Worm (Caenorhabditis elegans): ENCODE data around the gene rnp-2.
"Not testable (repeated sequence)": the region's sequence is repeated elsewhere in the genome, so short reads cannot be mapped to it uniquely, and the experiment has no call there.

The rnp-2 gene

ce11 chrIV:4186099-4186498, 14.2 kb downstream of the rnp-2 start, which contains the start of gene K08D10.11:
TSS of gene K08D10.11 (minus strand) at chrIV:4186199.
- TF ChIP-seq ces-1 (GFP tag; optimal IDR thresholded peaks at IDR 0.05); elt-1 (tag; optimal IDR thresholded peaks at IDR 0.05; ENCODE audit: borderline replicate concordance, insufficient read depth); lin-32 (GFP tag; optimal IDR thresholded peaks at IDR 0.05): not testable (repeated sequence)

DNA sequence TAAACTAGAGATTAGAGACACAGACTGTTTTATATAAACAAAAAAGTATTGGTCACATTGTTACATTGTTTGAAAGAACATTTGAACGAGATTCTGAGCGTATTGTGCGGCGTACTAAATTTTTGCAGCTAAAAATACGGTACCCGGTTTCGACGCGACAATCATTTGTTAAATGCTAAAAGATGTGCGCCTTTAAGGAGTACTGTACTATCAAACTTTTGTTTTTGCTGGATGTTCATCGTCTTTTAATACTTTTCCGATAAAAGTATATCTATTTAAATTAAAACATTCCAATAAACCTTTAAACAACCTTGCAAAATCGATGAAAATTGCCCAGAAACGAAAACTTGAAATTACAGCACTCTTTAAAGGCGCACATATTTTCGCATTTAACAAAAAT, 24.9 kb downstream of the rnp-2 start, which contains the start of gene K06B9.6:
K06B9.6 (minus strand) TSS at position 101 of the 400 bp plus-strand sequence.
- not testable (repeated sequence) for TF ChIP-seq unc-120 (tag; optimal IDR thresholded peaks at IDR 0.05; ENCODE audit: poor library complexity, severe bottlenecking); mls-2 (tag; optimal IDR thresholded peaks at IDR 0.05); sem-2 (GFP tag; optimal IDR thresholded peaks at IDR 0.05)

ce11 chrIV:4197167-4197566, 25.3 kb downstream of the rnp-2 start, which contains the start of gene cyp-25A6:
TSS of gene cyp-25A6 (plus strand) at chrIV:4197467.
- TF ChIP-seq flh-1 (GFP tag; optimal IDR thresholded peaks at IDR 0.05); cnd-1 (tag; optimal IDR thresholded peaks at IDR 0.05); nhr-28 (tag; optimal IDR thresholded peaks at IDR 0.05): not testable (repeated sequence)

DNA sequence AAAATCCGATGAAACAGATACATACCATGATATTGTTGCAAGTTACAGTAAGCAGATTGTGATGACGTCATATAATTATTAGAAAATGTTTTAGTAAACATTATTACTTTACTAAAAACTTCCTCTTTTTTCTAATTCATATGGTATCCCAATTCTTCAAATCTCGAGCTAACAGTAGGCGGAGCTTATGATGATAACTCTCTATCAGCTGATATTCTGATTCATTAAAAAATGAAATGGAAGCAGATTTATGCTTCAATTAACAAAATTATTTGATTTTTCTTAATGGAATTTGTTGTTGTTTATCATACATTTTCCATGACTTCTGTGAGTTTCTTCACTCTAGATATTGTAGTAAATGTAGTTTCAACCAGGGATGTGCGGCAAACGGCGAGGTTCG, 32.4 kb downstream of the rnp-2 start, which contains the start of gene pax-2:
pax-2 (minus strand) TSS at position 101 of the 400 bp plus-strand sequence.
- no peak for TF ChIP-seq ceh-39 (tag; optimal IDR thresholded peaks at IDR 0.05)
- no peak for TF ChIP-seq sptf-1 (tag; optimal IDR thresholded peaks at IDR 0.05)
- TF ChIP-seq nhr-2 (tag; optimal IDR thresholded peaks at IDR 0.05): no peak
- peak; percentile 75 for TF ChIP-seq zip-8 (tag; optimal IDR thresholded peaks at IDR 0.05)

DNA sequence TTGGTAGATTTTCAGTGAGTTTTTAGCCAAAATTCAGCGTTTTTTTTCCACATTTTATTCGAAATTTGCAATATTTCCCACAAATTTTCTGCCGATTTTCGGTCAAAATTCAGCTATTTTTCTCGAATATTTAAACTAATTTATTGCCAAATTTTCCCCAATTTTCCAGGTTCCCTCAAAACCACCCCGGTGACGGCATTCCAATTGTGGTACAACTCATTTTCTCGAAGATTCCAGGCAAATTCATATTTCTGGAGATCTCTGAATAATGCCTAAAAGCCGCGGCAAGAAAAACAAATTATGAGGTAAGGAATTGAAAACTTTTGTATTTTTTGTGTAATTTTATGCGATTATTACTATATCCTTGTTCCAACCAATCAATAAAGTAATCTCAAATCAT, 35.2 kb downstream of the rnp-2 start, which contains the start of gene osgn-1:
osgn-1 (plus strand) TSS at position 301 of the 400 bp plus-strand sequence.
- TF ChIP-seq sptf-1 (tag; optimal IDR thresholded peaks at IDR 0.05) (no peak), elt-3 (tag; optimal IDR thresholded peaks at IDR 0.05) (no peak), unc-39 (tag; optimal IDR thresholded peaks at IDR 0.05) (no peak), lsy-2 (tag; optimal IDR thresholded peaks at IDR 0.05) (no peak)

ce11 chrIV:4209084-4209483, 37.2 kb downstream of the rnp-2 start:
- no peak for TF ChIP-seq ztf-11 (tag; optimal IDR thresholded peaks at IDR 0.05)
- TF ChIP-seq flh-1 (GFP tag; optimal IDR thresholded peaks at IDR 0.05): no peak
- TF ChIP-seq cnd-1 (tag; optimal IDR thresholded peaks at IDR 0.05): no peak
- TF ChIP-seq sem-2 (GFP tag; optimal IDR thresholded peaks at IDR 0.05): no peak
- no peak for TF ChIP-seq nhr-2 (tag; optimal IDR thresholded peaks at IDR 0.05)
- TF ChIP-seq elt-1 (tag; optimal IDR thresholded peaks at IDR 0.05; ENCODE audit: borderline replicate concordance, insufficient read depth): no peak
- TF ChIP-seq unc-62 (GFP tag; optimal IDR thresholded peaks at IDR 0.05): no peak
- TF ChIP-seq nhr-12 (tag; optimal IDR thresholded peaks at IDR 0.05): no peak
- no peak for TF ChIP-seq M03D4.4 (tag; optimal IDR thresholded peaks at IDR 0.05)

DNA sequence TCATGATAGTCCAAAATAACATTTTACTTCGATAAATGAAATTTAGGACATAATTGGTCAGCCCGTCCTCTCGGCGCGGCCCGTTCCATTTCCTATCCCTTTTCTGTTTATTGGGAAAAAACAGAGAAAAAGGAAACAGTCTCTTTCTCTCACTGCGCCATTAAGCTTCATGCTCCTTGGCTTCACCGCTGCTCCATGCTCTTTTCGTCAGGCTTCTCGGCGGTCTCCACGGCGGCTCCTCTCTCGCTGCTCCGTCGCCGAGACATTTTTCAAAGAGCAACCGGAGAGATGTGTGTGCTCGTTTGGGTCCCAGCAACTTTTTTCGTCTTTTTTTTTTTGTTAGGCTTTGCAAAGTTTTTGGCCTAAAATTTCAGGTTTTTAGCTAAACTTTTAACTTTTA, 39.0 kb downstream of the rnp-2 start:
- TF ChIP-seq ztf-11 (tag; optimal IDR thresholded peaks at IDR 0.05): no peak
- no peak for TF ChIP-seq drap-1 (GFP tag; optimal IDR thresholded peaks at IDR 0.05)
- TF ChIP-seq ceh-39 (tag; optimal IDR thresholded peaks at IDR 0.05): no peak
- no peak for TF ChIP-seq ces-1 (GFP tag; optimal IDR thresholded peaks at IDR 0.05)
- no peak for TF ChIP-seq nhr-28 (tag; optimal IDR thresholded peaks at IDR 0.05)
- no peak for TF ChIP-seq snpc-4 (tag; optimal IDR thresholded peaks at IDR 0.05)
- no peak for TF ChIP-seq nhr-2 (tag; optimal IDR thresholded peaks at IDR 0.05)
- no peak for TF ChIP-seq lsy-2 (tag; optimal IDR thresholded peaks at IDR 0.05)
- no peak for TF ChIP-seq bed-3 (GFP tag; optimal IDR thresholded peaks at IDR 0.05)
- no peak for TF ChIP-seq zip-8 (tag; optimal IDR thresholded peaks at IDR 0.05)

- TF ChIP-seq blmp-1 (tag; optimal IDR thresholded peaks at IDR 0.05) (no peak), nhr-28 (tag; optimal IDR thresholded peaks at IDR 0.05) (peak; percentile 32), unc-62 (GFP tag; optimal IDR thresholded peaks at IDR 0.05) (no peak), ceh-83 (GFP tag; optimal IDR thresholded peaks at IDR 0.05) (no peak)
These were observed 40.9 kb downstream of the rnp-2 start for ce11 chrIV:4212733-4213132.

Data from whole organism, mixed stage, embryonic.